Fruit fly (Drosophila melanogaster) whole organism, embryonic: ENCODE data around the gene CG31161.

ENCODE experiments used
- CG10462 ChIP-seq: fragments of 200-800 bp; sonication (Bioruptor generic); optimal IDR thresholded peaks from 2 replicates; lab custom pipeline; 2016; ENCODE audit warnings: missing biosample characterization, missing genetic modification characterization
- CG12071 ChIP-seq: fragments of 200-800 bp; sonication (Bioruptor generic); optimal IDR thresholded peaks from 3 replicates; lab custom pipeline; 2018; ENCODE audit warnings: missing biosample characterization, mild to moderate bottlenecking, missing genetic modification characterization
- CG12155 ChIP-seq: fragments of 200-800 bp; sonication (Bioruptor generic); optimal IDR thresholded peaks from 3 replicates; lab custom pipeline; 2016; ENCODE audit warnings: missing biosample characterization, missing genetic modification characterization
- CG13287 ChIP-seq: fragments of 200-800 bp; sonication (Bioruptor generic); IDR thresholded peaks from 2 replicates; pipeline ENCODE4 v1.3.6; 2022; ENCODE audit warnings: missing biosample characterization, missing genetic modification characterization; ENCODE audit not compliant: partially characterized antibody
- CG13894 ChIP-seq: fragments of 200-800 bp; sonication (Bioruptor generic); optimal IDR thresholded peaks from 3 replicates; lab custom pipeline; 2018; ENCODE audit warnings: missing biosample characterization, mild to moderate bottlenecking, missing genetic modification characterization, moderate library complexity
- CG17361 ChIP-seq: fragments of 200-800 bp; sonication (Bioruptor generic); IDR thresholded peaks from 3 replicates; pipeline ENCODE4 v1.3.6; 2022; ENCODE audit warnings: missing biosample characterization, missing genetic modification characterization
- CG17829 ChIP-seq: fragments of 200-800 bp; optimal IDR thresholded peaks from 2 replicates; lab custom pipeline; 2019; ENCODE audit warnings: missing biosample characterization, mild to moderate bottlenecking, missing genetic modification characterization, moderate library complexity
- CG18476 ChIP-seq: fragments of 200-800 bp; sonication (Bioruptor generic); optimal IDR thresholded peaks from 2 replicates; lab custom pipeline; 2016; ENCODE audit warnings: missing biosample characterization, mild to moderate bottlenecking, missing genetic modification characterization
- CG2712 ChIP-seq: fragments of 200-800 bp; optimal IDR thresholded peaks from 3 replicates; lab custom pipeline; 2019; ENCODE audit warnings: missing biosample characterization, mild to moderate bottlenecking, missing genetic modification characterization, moderate library complexity
- CG33213 ChIP-seq: fragments of 200-800 bp; sonication (Bioruptor generic); optimal IDR thresholded peaks from 3 replicates; lab custom pipeline; 2016; ENCODE audit warnings: missing biosample characterization, missing genetic modification characterization
- CG34376 ChIP-seq: fragments of 200-800 bp; sonication (Bioruptor generic); optimal IDR thresholded peaks from 2 replicates; lab custom pipeline; 2018; ENCODE audit warnings: missing biosample characterization, mild to moderate bottlenecking, missing genetic modification characterization
- CG3847 ChIP-seq: fragments of 200-800 bp; sonication (Bioruptor generic); IDR thresholded peaks from 2 replicates; pipeline ENCODE4 v1.3.6; 2022; ENCODE audit warnings: missing biosample characterization, missing genetic modification characterization
- CG3995 ChIP-seq: fragments of 200-800 bp; sonication (Bioruptor generic); optimal IDR thresholded peaks from 3 replicates; lab custom pipeline; 2016; ENCODE audit warnings: missing biosample characterization, missing genetic modification characterization
- CG42726 ChIP-seq: fragments of 200-800 bp; sonication (Bioruptor generic); IDR thresholded peaks from 2 replicates; pipeline ENCODE4 v1.3.6; 2022; ENCODE audit warnings: missing biosample characterization, missing genetic modification characterization; ENCODE audit not compliant: partially characterized antibody
- CG5953 ChIP-seq: fragments of 200-800 bp; sonication (Bioruptor generic); IDR thresholded peaks from 2 replicates; pipeline ENCODE4 v1.3.6; 2022; ENCODE audit warnings: missing biosample characterization, missing genetic modification characterization
- CG7357 ChIP-seq: fragments of 200-800 bp; sonication (Bioruptor generic); IDR thresholded peaks from 3 replicates; pipeline ENCODE4 v1.3.6; 2022; ENCODE audit warnings: missing biosample characterization, missing genetic modification characterization
- CG7963 ChIP-seq: fragments of 200-800 bp; sonication (Bioruptor generic); IDR thresholded peaks from 3 replicates; pipeline ENCODE4 v1.3.6; 2022; ENCODE audit warnings: missing biosample characterization, missing genetic modification characterization; ENCODE audit not compliant: partially characterized antibody
- CG8359 ChIP-seq: fragments of 200-800 bp; sonication (Bioruptor generic); optimal IDR thresholded peaks from 2 replicates; lab custom pipeline; 2017; ENCODE audit warnings: missing biosample characterization, mild to moderate bottlenecking, missing genetic modification characterization, borderline replicate concordance
- CkIIα-i1 ChIP-seq: fragments of 200-800 bp; sonication (Bioruptor generic); IDR thresholded peaks from 2 replicates; pipeline ENCODE4 v1.3.6; 2022; ENCODE audit warnings: missing biosample characterization, missing genetic modification characterization
- CoRest ChIP-seq: fragments of 200-800 bp; sonication (Bioruptor generic); optimal IDR thresholded peaks from 3 replicates; lab custom pipeline; 2018; ENCODE audit warnings: missing biosample characterization, mild to moderate bottlenecking, missing genetic modification characterization, moderate library complexity
- Dbx ChIP-seq: fragments of 200-800 bp; sonication (Bioruptor generic); IDR thresholded peaks from 3 replicates; pipeline ENCODE4 v1.3.6; 2022; ENCODE audit warnings: missing biosample characterization, missing genetic modification characterization
- Doc3 ChIP-seq: fragments of 200-800 bp; sonication (Bioruptor generic); IDR thresholded peaks from 3 replicates; pipeline ENCODE4 v1.3.6; 2022; ENCODE audit warnings: missing biosample characterization, missing genetic modification characterization; ENCODE audit not compliant: partially characterized antibody
- Dp ChIP-seq: fragments of 200-800 bp; sonication (Bioruptor generic); optimal IDR thresholded peaks from 2 replicates; lab custom pipeline; 2018; ENCODE audit warnings: missing biosample characterization, mild to moderate bottlenecking, missing genetic modification characterization, moderate library complexity
- Ets65A ChIP-seq: fragments of 200-800 bp; sonication (Bioruptor generic); peaks from one replicate; lab custom pipeline; 2016; ENCODE audit warnings: missing biosample characterization, missing genetic modification characterization
- Fer1 ChIP-seq: fragments of 200-800 bp; sonication (Bioruptor generic); optimal IDR thresholded peaks from 2 replicates; lab custom pipeline; 2017; ENCODE audit warnings: missing biosample characterization, mild to moderate bottlenecking, missing genetic modification characterization
- GATAe ChIP-seq: fragments of 200-800 bp; sonication (Bioruptor generic); conservative IDR thresholded peaks from 2 replicates; pipeline ENCODE4 v1.3.6; 2022; ENCODE audit warnings: missing biosample characterization, missing genetic modification characterization
- HLH4C ChIP-seq: fragments of 200-800 bp; sonication (Bioruptor generic); IDR thresholded peaks from 3 replicates; pipeline ENCODE4 v1.3.6; 2022; ENCODE audit warnings: missing biosample characterization, missing genetic modification characterization; ENCODE audit not compliant: partially characterized antibody
- Lhr ChIP-seq: fragments of 200-800 bp; sonication (Bioruptor generic); optimal IDR thresholded peaks from 3 replicates; lab custom pipeline; 2017; ENCODE audit warnings: mild to moderate bottlenecking, missing biosample characterization, missing genetic modification reagents, missing genetic modification characterization
- MESR4 ChIP-seq: fragments of 200-800 bp; sonication (Bioruptor generic); optimal IDR thresholded peaks from 2 replicates; lab custom pipeline; 2018; ENCODE audit warnings: missing biosample characterization, mild to moderate bottlenecking, missing genetic modification characterization, moderate library complexity
- Myb ChIP-seq: fragments of 200-800 bp; sonication (Bioruptor generic); optimal IDR thresholded peaks from 2 replicates; lab custom pipeline; 2016; ENCODE audit warnings: missing biosample characterization, missing genetic modification characterization
- Nf-YC ChIP-seq: fragments of 200-800 bp; optimal IDR thresholded peaks from 3 replicates; lab custom pipeline; 2019; ENCODE audit warnings: missing biosample characterization, mild to moderate bottlenecking, missing genetic modification characterization, moderate library complexity
- Rfx ChIP-seq: fragments of 200-800 bp; sonication (Bioruptor generic); IDR thresholded peaks from 2 replicates; pipeline ENCODE4 v1.3.6; 2022; ENCODE audit warnings: missing biosample characterization, missing genetic modification characterization
- Scr ChIP-seq: fragments of 200-800 bp; sonication (Bioruptor generic); IDR thresholded peaks from 2 replicates; pipeline ENCODE4 v1.3.6; 2022; ENCODE audit warnings: missing biosample characterization, missing genetic modification characterization; ENCODE audit not compliant: partially characterized antibody
- Sry-β ChIP-seq: fragments of 200-800 bp; sonication (Bioruptor generic); optimal IDR thresholded peaks from 2 replicates; lab custom pipeline; 2018; ENCODE audit warnings: missing biosample characterization, mild to moderate bottlenecking, missing genetic modification characterization, moderate library complexity
- ac ChIP-seq: fragments of 200-800 bp; sonication (Bioruptor generic); optimal IDR thresholded peaks from 3 replicates; lab custom pipeline; 2017; ENCODE audit warnings: missing biosample characterization, mild to moderate bottlenecking, missing genetic modification characterization
- bcd ChIP-seq: fragments of 200-800 bp; sonication (Bioruptor generic); optimal IDR thresholded peaks from 2 replicates; lab custom pipeline; 2017; ENCODE audit warnings: missing biosample characterization, mild to moderate bottlenecking, missing genetic modification characterization
- chinmo ChIP-seq: fragments of 200-800 bp; sonication (Bioruptor generic); IDR thresholded peaks from 4 replicates; pipeline ENCODE4 v1.3.6; 2022; ENCODE audit warnings: missing biosample characterization, missing genetic modification characterization; ENCODE audit not compliant: partially characterized antibody
- ci ChIP-seq: fragments of 200-800 bp; sonication (Bioruptor generic); IDR thresholded peaks from 3 replicates; pipeline ENCODE4 v1.3.6; 2022; ENCODE audit warnings: missing biosample characterization, missing genetic modification characterization
- croc ChIP-seq: fragments of 200-800 bp; sonication (Bioruptor generic); conservative IDR thresholded peaks from 3 replicates; pipeline ENCODE4 v1.3.6; 2022; ENCODE audit warnings: missing biosample characterization, missing genetic modification characterization
- crp ChIP-seq, 2 experiments: fragments of 200-800 bp; sonication (Bioruptor generic); optimal IDR thresholded peaks; 2 replicates in 1 of 2; 3 replicates in 1 of 2; lab custom pipeline; 2017; ENCODE audit warnings: missing biosample characterization in 2 of 2, missing genetic modification characterization in 2 of 2, mild to moderate bottlenecking in 1 of 2, moderate library complexity in 1 of 2
- dm ChIP-seq: fragments of 200-800 bp; sonication (Bioruptor generic); optimal IDR thresholded peaks from 3 replicates; lab custom pipeline; 2016; ENCODE audit warnings: missing biosample characterization, missing genetic modification characterization
- hb ChIP-seq: fragments of 200-800 bp; sonication (Bioruptor generic); IDR thresholded peaks from 3 replicates; pipeline ENCODE4 v1.3.6; 2022; ENCODE audit warnings: missing biosample characterization, missing genetic modification characterization; ENCODE audit not compliant: partially characterized antibody
- lab ChIP-seq: fragments of 200-800 bp; sonication (Bioruptor generic); optimal IDR thresholded peaks from 3 replicates; lab custom pipeline; 2017; ENCODE audit warnings: missing biosample characterization, missing genetic modification characterization, mild to moderate bottlenecking, moderate library complexity, missing genetic modification reagents
- nerfin-2 ChIP-seq: fragments of 200-800 bp; sonication (Bioruptor generic); IDR thresholded peaks from 2 replicates; pipeline ENCODE4 v1.3.6; 2022; ENCODE audit warnings: missing biosample characterization, missing genetic modification characterization; ENCODE audit not compliant: partially characterized antibody
- phol ChIP-seq: fragments of 200-800 bp; sonication (Bioruptor generic); optimal IDR thresholded peaks from 3 replicates; lab custom pipeline; 2018; ENCODE audit warnings: missing biosample characterization, mild to moderate bottlenecking, missing genetic modification characterization, moderate library complexity
- ranshi ChIP-seq: fragments of 200-800 bp; sonication (Bioruptor generic); IDR thresholded peaks from 2 replicates; pipeline ENCODE4 v1.3.6; 2022; ENCODE audit warnings: missing biosample characterization, missing genetic modification characterization
- sens ChIP-seq: fragments of 200-800 bp; sonication (Bioruptor generic); peaks from one replicate; lab custom pipeline; 2016; ENCODE audit warnings: missing biosample characterization, missing genetic modification characterization
- sob ChIP-seq: fragments of 200-800 bp; sonication (Bioruptor generic); IDR thresholded peaks from 2 replicates; pipeline ENCODE4 v1.3.6; 2022; ENCODE audit warnings: missing biosample characterization, missing genetic modification characterization
- tin ChIP-seq: fragments of 200-800 bp; sonication (Bioruptor generic); optimal IDR thresholded peaks from 3 replicates; lab custom pipeline; 2016; ENCODE audit warnings: missing biosample characterization, missing genetic modification characterization

Gene CG31161

dm6 chr3R:22580546-22580945 lies 35.8 kb upstream of the CG31161 start, which contains the start of gene CSN6 (continued):
- TF ChIP-seq CG13894 (tag; lab: Kevin White, UChicago) = peak; percentile 67
- no peak for TF ChIP-seq lab (GFP tag; lab: Kevin White, UChicago)
- TF ChIP-seq bcd = peak; percentile 35
- no peak for TF ChIP-seq CG10462 (GFP tag; lab: Kevin White, UChicago)
- 0 out of 2 replicates have a peak, but pooled peaks have one; percentile 24 for TF ChIP-seq sob (GFP tag; lab: Robert Waterston, UW)
- peak; percentile 68 for TF ChIP-seq Nf-YC (tag; lab: Kevin White, UChicago)
- peak; percentile 44 for TF ChIP-seq sens (GFP tag; lab: Kevin White, UChicago)
- TF ChIP-seq CG13287 (GFP tag; lab: Robert Waterston, UW) = peak; percentile 96
- peak; percentile 60 for TF ChIP-seq CG33213 (GFP tag; lab: Kevin White, UChicago)
- TF ChIP-seq GATAe (GFP tag; lab: Robert Waterston, UW) = peak; percentile 61
- peak; percentile 88 for TF ChIP-seq hb (GFP tag; lab: Robert Waterston, UW)
- TF ChIP-seq ranshi (GFP tag; lab: Robert Waterston, UW) = no peak
- peak; percentile 41; the same call in 1 of the 3 replicates for TF ChIP-seq CG17361 (GFP tag; lab: Robert Waterston, UW)
- no peak for TF ChIP-seq ci
- no peak for TF ChIP-seq CG7357 (GFP tag; lab: Robert Waterston, UW)
- TF ChIP-seq CG7963 (GFP tag; lab: Robert Waterston, UW) = peak; percentile 79
- TF ChIP-seq tin (GFP tag; lab: Kevin White, UChicago) = peak; percentile 1
- TF ChIP-seq CG2712 (tag; lab: Kevin White, UChicago) = peak; percentile 58
- TF ChIP-seq croc (GFP tag; lab: Robert Waterston, UW) = no peak
- peak; percentile 90 for TF ChIP-seq HLH4C (GFP tag; lab: Robert Waterston, UW)
- peak; percentile 87 for TF ChIP-seq Dp
- TF ChIP-seq Doc3 (GFP tag; lab: Robert Waterston, UW) = peak; percentile 60; the same call in 2 of the 3 replicates
- TF ChIP-seq chinmo (GFP tag; lab: Robert Waterston, UW) = peak; percentile 75; the same call in 1 of the 4 replicates
- TF ChIP-seq dm (GFP tag; lab: Kevin White, UChicago) = peak; percentile 8
- TF ChIP-seq CG34376 = peak; percentile 60
- TF ChIP-seq CkIIα-i1 (GFP tag; lab: Robert Waterston, UW) = no peak
- peak; percentile 49 for TF ChIP-seq CG3847 (GFP tag; lab: Robert Waterston, UW)
- no peak for TF ChIP-seq Sry-β (GFP tag; lab: Kevin White, UChicago)
- TF ChIP-seq CG18476 (GFP tag; lab: Kevin White, UChicago) = peak; percentile 9
- peak; percentile 2 for TF ChIP-seq Lhr (GFP tag; lab: Kevin White, UChicago)
- TF ChIP-seq CoRest (tag; lab: Kevin White, UChicago) = peak; percentile 9
- peak in 1 of 2 experiments; percentile 57 for TF ChIP-seq crp (GFP tag; optimal IDR thresholded peaks at IDR 0.05; lab: Kevin White, UChicago)
- TF ChIP-seq CG3995 (GFP tag; lab: Kevin White, UChicago) = peak; percentile 15
- TF ChIP-seq CG17829 (tag; lab: Kevin White, UChicago) = peak; percentile 46
- TF ChIP-seq CG12155 = peak; percentile 68
- peak; percentile 57; the same call in 2 of the 3 replicates for TF ChIP-seq Dbx (GFP tag; lab: Robert Waterston, UW)
- peak; percentile 91 for TF ChIP-seq Myb (GFP tag; lab: Kevin White, UChicago)
- no peak for TF ChIP-seq ac (GFP tag; lab: Kevin White, UChicago)
- TF ChIP-seq Scr (GFP tag; lab: Robert Waterston, UW) = peak; percentile 82
- TF ChIP-seq CG8359 (GFP tag; lab: Kevin White, UChicago) = no peak
- TF ChIP-seq MESR4 (GFP tag; lab: Kevin White, UChicago) = peak; percentile 56
- no peak for TF ChIP-seq CG12071
- peak; percentile 91 for TF ChIP-seq Ets65A (GFP tag; lab: Kevin White, UChicago)
- TF ChIP-seq nerfin-2 (GFP tag; lab: Robert Waterston, UW) = peak; percentile 88
- no peak for TF ChIP-seq CG5953 (GFP tag; lab: Robert Waterston, UW)
- peak; percentile 92 for TF ChIP-seq CG42726 (GFP tag; lab: Robert Waterston, UW)
- peak; percentile 56 for TF ChIP-seq phol
- peak; percentile 20 for TF ChIP-seq Fer1 (GFP tag; lab: Kevin White, UChicago)
- TF ChIP-seq Rfx = peak; percentile 62
